Worm (Caenorhabditis elegans): ENCODE measurements around the gene osm-6.

ce11 chrV:11946818-11947217 lies 19.6 kb upstream of the osm-6 start:
- TF ChIP-seq him-1 (tag; optimal IDR thresholded peaks at IDR 0.05): no peak
- no peak for TF ChIP-seq W03F9.2 (tag; optimal IDR thresholded peaks at IDR 0.05)
- TF ChIP-seq dao-5 (tag; optimal IDR thresholded peaks at IDR 0.05): no peak

Measured in whole organism, L4/young adult.